Worm (Caenorhabditis elegans): ENCODE results near the gene dsl-7.

Gene dsl-7

ce11 chrV:13041666-13042065, 48.7 kb downstream of the dsl-7 start, which contains the start of gene scyl-1 (continued):
- TF ChIP-seq pbrm-1 (GFP tag; IDR thresholded peaks at IDR 0.05) (peak; percentile 61; the same call in 1 of the 2 replicates), somi-1 (GFP tag; optimal IDR thresholded peaks at IDR 0.05) (no peak), madf-6 (GFP tag; IDR thresholded peaks at IDR 0.05) (no peak), F39B2.1 (GFP tag; IDR thresholded peaks at IDR 0.05) (no peak), Y53G8AR.9 (GFP tag; conservative IDR thresholded peaks at IDR 0.05) (0 out of 2 replicates have a peak, but pooled peaks have one; percentile 55), egrh-3 (GFP tag; IDR thresholded peaks at IDR 0.05) (no peak), mxl-1 (tag; optimal IDR thresholded peaks at IDR 0.05) (no peak), mes-4 (tag; optimal IDR thresholded peaks at IDR 0.05) (no peak), ets-4 (GFP tag; optimal IDR thresholded peaks at IDR 0.05) (no peak), unc-130 (GFP tag; optimal IDR thresholded peaks at IDR 0.05) (no peak), nfyb-1 (GFP tag; IDR thresholded peaks at IDR 0.05) (peak; percentile 63; the same call in 1 of the 2 replicates), F22D6.2 (tag; optimal IDR thresholded peaks at IDR 0.05) (no peak), ZK185.1 (tag; optimal IDR thresholded peaks at IDR 0.05; ENCODE audit: poor library complexity, severe bottlenecking) (peak; percentile 63), egl-44 (GFP tag; IDR thresholded peaks at IDR 0.05) (no peak), F57A8.1 (GFP tag; optimal IDR thresholded peaks at IDR 0.05) (no peak), tbp1 (GFP tag; optimal IDR thresholded peaks at IDR 0.05) (peak; percentile 48), attf-3 (GFP tag; conservative IDR thresholded peaks at IDR 0.05) (peak; percentile 37; the same call in 1 of the 2 replicates), die-1 (tag; optimal IDR thresholded peaks at IDR 0.05) (no peak), ztf-6 (GFP tag; IDR thresholded peaks at IDR 0.05) (no peak), hrde-1 (tag; optimal IDR thresholded peaks at IDR 0.05; ENCODE audit: borderline replicate concordance) (no peak), nhr-90 (tag; optimal IDR thresholded peaks at IDR 0.05) (no peak), lin-26 (GFP tag; IDR thresholded peaks at IDR 0.05) (no peak), B0336.3 (GFP tag; IDR thresholded peaks at IDR 0.05) (no peak), bed-2 (GFP tag; IDR thresholded peaks at IDR 0.05) (no peak), nhr-27 (tag; optimal IDR thresholded peaks at IDR 0.05) (no peak), B0035.1 (tag; optimal IDR thresholded peaks at IDR 0.05) (no peak), Y56A3A.18 (GFP tag; IDR thresholded peaks at IDR 0.05) (no peak), hlh-26 (GFP tag; conservative IDR thresholded peaks at IDR 0.05) (no peak), C17E4.6 (GFP tag; IDR thresholded peaks at IDR 0.05) (no peak), ceh-58 (GFP tag; IDR thresholded peaks at IDR 0.05) (no peak), pha-4 (tag; optimal IDR thresholded peaks at IDR 0.05) (no peak), B0019.2 (GFP tag; conservative IDR thresholded peaks at IDR 0.05) (no peak), zfh-2 (GFP tag; conservative IDR thresholded peaks at IDR 0.05) (no peak), ceh-40 (GFP tag; IDR thresholded peaks at IDR 0.05) (no peak), lsy-27 (tag; optimal IDR thresholded peaks at IDR 0.05; ENCODE audit: borderline replicate concordance, insufficient read depth) (no peak), hmg-1.2 (GFP tag; IDR thresholded peaks at IDR 0.05) (no peak; the same call in 1 of the 2 replicates), F52B5.7 (tag; optimal IDR thresholded peaks at IDR 0.05) (no peak), dpl-1 (GFP tag; optimal IDR thresholded peaks at IDR 0.05) (no peak), Y67H2A.10 (GFP tag; conservative IDR thresholded peaks at IDR 0.05) (no peak), mcd-1 (GFP tag; IDR thresholded peaks at IDR 0.05) (peak; percentile 65), rcor-1 (GFP tag; IDR thresholded peaks at IDR 0.05) (0 out of 2 replicates have a peak, but pooled peaks have one; percentile 40), ceh-91 (GFP tag; IDR thresholded peaks at IDR 0.05) (no peak), D2030.7 (GFP tag; IDR thresholded peaks at IDR 0.05) (no peak), akir-1 (GFP tag; optimal IDR thresholded peaks at IDR 0.05) (no peak)

Measured in whole organism, young adult.